Worm (Caenorhabditis elegans) whole organism, L1 larva: ENCODE results near the gene E02C12.10.

ENCODE experiments used
- C04F5.9 ChIP-seq: sonication (generic microtip); optimal IDR thresholded peaks from 2 replicates; lab custom pipeline; 2016; ENCODE audit warnings: missing genetic modification characterization, missing compliant biosample characterization
- Y116A8C.19 ChIP-seq: sonication (generic microtip); optimal IDR thresholded peaks from 2 replicates; lab custom pipeline; 2016; ENCODE audit warnings: missing compliant biosample characterization, missing genetic modification characterization, borderline replicate concordance
- aly-2 ChIP-seq: fragments of 150-350 bp; optimal IDR thresholded peaks from 2 replicates; lab custom pipeline; 2014; ENCODE audit warnings: missing biosample characterization, missing genetic modification characterization
- blmp-1 ChIP-seq: fragments of 150-350 bp; optimal IDR thresholded peaks from 2 replicates; lab custom pipeline; 2014; ENCODE audit warnings: missing biosample characterization, missing genetic modification characterization
- ceh-8 ChIP-seq: fragments of 200-800 bp; sonication (Bioruptor generic); optimal IDR thresholded peaks from 2 replicates; lab custom pipeline; 2018; ENCODE audit warnings: mild to moderate bottlenecking, missing genetic modification characterization, moderate library complexity, missing compliant biosample characterization
- ceh-82 ChIP-seq, 3 experiments: fragments of 150-350 bp in 1 of 3; sonication (generic microtip) in 2 of 3; optimal IDR thresholded peaks; 2 replicates each; lab custom pipeline; 2014 to 2017; ENCODE audit warnings: missing biosample characterization in 3 of 3, missing genetic modification characterization in 3 of 3
- ceh-88 ChIP-seq: fragments of 200-800 bp; sonication (Bioruptor generic); IDR thresholded peaks from 2 replicates; pipeline ENCODE4 v1.3.6; 2022; ENCODE audit warnings: missing genetic modification characterization, missing compliant biosample characterization
- ceh-90 ChIP-seq: sonication (generic microtip); optimal IDR thresholded peaks from 2 replicates; lab custom pipeline; 2016; ENCODE audit warnings: missing genetic modification characterization, missing compliant biosample characterization
- ces-1 ChIP-seq: fragments of 150-350 bp; optimal IDR thresholded peaks from 2 replicates; lab custom pipeline; 2014; ENCODE audit warnings: missing biosample characterization, missing genetic modification reagents, missing genetic modification characterization
- dsc-1 ChIP-seq: sonication (generic microtip); optimal IDR thresholded peaks from 2 replicates; lab custom pipeline; 2016; ENCODE audit warnings: mild to moderate bottlenecking, missing genetic modification characterization, missing compliant biosample characterization
- efl-1 ChIP-seq, 4 experiments: fragments of 150-350 bp; optimal IDR thresholded peaks in 3 of 4; peaks in 1 of 4; 1 replicate in 1 of 4; 2 replicates in 3 of 4; lab custom pipeline; 2014; ENCODE audit warnings: missing biosample characterization in 2 of 4, missing genetic modification characterization in 2 of 4, missing genetic modification reagents in 2 of 4
- fkh-4 ChIP-seq: sonication (generic microtip); optimal IDR thresholded peaks from 2 replicates; lab custom pipeline; 2016; ENCODE audit warnings: missing compliant biosample characterization, missing genetic modification characterization, borderline replicate concordance
- fkh-8 ChIP-seq: sonication (generic microtip); optimal IDR thresholded peaks from 2 replicates; lab custom pipeline; 2016; ENCODE audit warnings: mild to moderate bottlenecking, missing genetic modification characterization, missing compliant biosample characterization
- grh-1 ChIP-seq: fragments of 200-800 bp; sonication (Bioruptor generic); IDR thresholded peaks from 2 replicates; pipeline ENCODE4 v1.3.6; 2022; ENCODE audit warnings: missing genetic modification reagents, missing genetic modification characterization, missing compliant biosample characterization
- isw-1 ChIP-seq: fragments of 200-800 bp; sonication (Bioruptor generic); IDR thresholded peaks from 2 replicates; pipeline ENCODE4 v1.3.6; 2022; ENCODE audit warnings: missing genetic modification characterization, missing compliant biosample characterization
- jun-1 ChIP-seq: fragments of 150-350 bp; optimal IDR thresholded peaks from 2 replicates; lab custom pipeline; 2014; ENCODE audit warnings: missing biosample characterization, missing genetic modification reagents, missing genetic modification characterization
- lin-13 ChIP-seq: fragments of 150-350 bp; optimal IDR thresholded peaks from 2 replicates; lab custom pipeline; 2014; ENCODE audit warnings: missing biosample characterization, missing genetic modification reagents, missing genetic modification characterization
- lin-15B ChIP-seq: fragments of 150-350 bp; sonication (generic microtip); optimal IDR thresholded peaks from 3 replicates; lab custom pipeline; 2014; ENCODE audit warnings: missing biosample characterization, missing genetic modification characterization
- lin-35 ChIP-seq, 2 experiments: fragments of 150-350 bp; optimal IDR thresholded peaks; 2 replicates each; lab custom pipeline; 2014; ENCODE audit warnings: missing biosample characterization in 2 of 2, missing genetic modification characterization in 2 of 2, missing genetic modification reagents in 2 of 2
- lin-39 ChIP-seq: fragments of 150-350 bp; optimal IDR thresholded peaks from 2 replicates; lab custom pipeline; 2014; ENCODE audit warnings: missing biosample characterization, missing genetic modification reagents, missing genetic modification characterization
- lsy-2 ChIP-seq, 2 experiments: fragments of 150-350 bp; optimal IDR thresholded peaks; 2 replicates each; lab custom pipeline; 2014; ENCODE audit warnings: missing biosample characterization in 2 of 2, missing genetic modification characterization in 2 of 2
- mep-1 ChIP-seq: fragments of 150-350 bp; optimal IDR thresholded peaks from 2 replicates; lab custom pipeline; 2014; ENCODE audit warnings: missing biosample characterization, missing genetic modification characterization
- nhr-11 ChIP-seq: fragments of 150-350 bp; optimal IDR thresholded peaks from 2 replicates; lab custom pipeline; 2014; ENCODE audit warnings: missing biosample characterization, missing genetic modification characterization
- nhr-12 ChIP-seq: sonication (generic microtip); optimal IDR thresholded peaks from 2 replicates; lab custom pipeline; 2017; ENCODE audit warnings: missing biosample characterization, missing genetic modification characterization
- nhr-19 ChIP-seq: fragments of 200-800 bp; sonication (Bioruptor generic); conservative IDR thresholded peaks from 2 replicates; pipeline ENCODE4 v1.3.6; 2022; ENCODE audit warnings: missing genetic modification characterization, missing compliant biosample characterization
- nhr-237 ChIP-seq: fragments of 150-350 bp; optimal IDR thresholded peaks from 2 replicates; lab custom pipeline; 2014; ENCODE audit warnings: missing biosample characterization, missing genetic modification characterization
- nhr-85 ChIP-seq: sonication (generic microtip); peaks from one replicate; lab custom pipeline; 2016; ENCODE audit warnings: missing genetic modification characterization, inconsistent platforms, missing compliant biosample characterization
- pax-3 ChIP-seq: fragments of 200-800 bp; sonication (Bioruptor generic); optimal IDR thresholded peaks from 2 replicates; lab custom pipeline; 2018; ENCODE audit warnings: mild to moderate bottlenecking, missing genetic modification characterization, moderate library complexity, missing compliant biosample characterization
- snpc-4 ChIP-seq: fragments of 150-350 bp; optimal IDR thresholded peaks from 2 replicates; lab custom pipeline; 2014; ENCODE audit warnings: missing biosample characterization, missing genetic modification characterization
- snu-23 ChIP-seq: sonication (generic microtip); optimal IDR thresholded peaks from 2 replicates; lab custom pipeline; 2016; ENCODE audit warnings: missing genetic modification characterization, missing compliant biosample characterization
- sptf-1 ChIP-seq: fragments of 150-350 bp; optimal IDR thresholded peaks from 2 replicates; lab custom pipeline; 2014; ENCODE audit warnings: missing biosample characterization, missing genetic modification characterization
- sup-37 ChIP-seq: fragments of 200-800 bp; sonication (Bioruptor generic); optimal IDR thresholded peaks from 2 replicates; lab custom pipeline; 2018; ENCODE audit warnings: mild to moderate bottlenecking, missing genetic modification characterization, missing compliant biosample characterization
- swsn-7 ChIP-seq: sonication (generic microtip); optimal IDR thresholded peaks from 2 replicates; lab custom pipeline; 2016; ENCODE audit warnings: missing genetic modification characterization, missing compliant biosample characterization
- tbx-2 ChIP-seq: sonication (generic microtip); optimal IDR thresholded peaks from 2 replicates; lab custom pipeline; 2016; ENCODE audit warnings: missing genetic modification characterization, missing compliant biosample characterization
- tlp-1 ChIP-seq: fragments of 150-350 bp; optimal IDR thresholded peaks from 2 replicates; lab custom pipeline; 2014; ENCODE audit warnings: missing biosample characterization, missing genetic modification characterization
- unc-30 ChIP-seq: sonication (generic microtip); optimal IDR thresholded peaks from 2 replicates; lab custom pipeline; 2017; ENCODE audit warnings: missing biosample characterization, missing genetic modification characterization
- unc-62 ChIP-seq: fragments of 150-350 bp; optimal IDR thresholded peaks from 2 replicates; lab custom pipeline; 2014; ENCODE audit warnings: missing biosample characterization, missing genetic modification reagents, missing genetic modification characterization
- unc-98 ChIP-seq: fragments of 200-800 bp; sonication (Bioruptor generic); IDR thresholded peaks from 2 replicates; pipeline ENCODE4 v1.3.6; 2022; ENCODE audit warnings: missing genetic modification characterization, missing compliant biosample characterization
- vab-15 ChIP-seq: sonication (generic microtip); optimal IDR thresholded peaks from 2 replicates; lab custom pipeline; 2017; ENCODE audit warnings: missing genotype, mild to moderate bottlenecking, missing genetic modification characterization, missing compliant biosample characterization
- xbp-1 ChIP-seq: sonication (generic microtip); optimal IDR thresholded peaks from 2 replicates; lab custom pipeline; 2016; ENCODE audit warnings: missing genetic modification characterization, missing compliant biosample characterization
- zag-1 ChIP-seq: fragments of 150-350 bp; optimal IDR thresholded peaks from 2 replicates; lab custom pipeline; 2014; ENCODE audit warnings: missing biosample characterization, missing genetic modification characterization

Gene E02C12.10

DNA sequence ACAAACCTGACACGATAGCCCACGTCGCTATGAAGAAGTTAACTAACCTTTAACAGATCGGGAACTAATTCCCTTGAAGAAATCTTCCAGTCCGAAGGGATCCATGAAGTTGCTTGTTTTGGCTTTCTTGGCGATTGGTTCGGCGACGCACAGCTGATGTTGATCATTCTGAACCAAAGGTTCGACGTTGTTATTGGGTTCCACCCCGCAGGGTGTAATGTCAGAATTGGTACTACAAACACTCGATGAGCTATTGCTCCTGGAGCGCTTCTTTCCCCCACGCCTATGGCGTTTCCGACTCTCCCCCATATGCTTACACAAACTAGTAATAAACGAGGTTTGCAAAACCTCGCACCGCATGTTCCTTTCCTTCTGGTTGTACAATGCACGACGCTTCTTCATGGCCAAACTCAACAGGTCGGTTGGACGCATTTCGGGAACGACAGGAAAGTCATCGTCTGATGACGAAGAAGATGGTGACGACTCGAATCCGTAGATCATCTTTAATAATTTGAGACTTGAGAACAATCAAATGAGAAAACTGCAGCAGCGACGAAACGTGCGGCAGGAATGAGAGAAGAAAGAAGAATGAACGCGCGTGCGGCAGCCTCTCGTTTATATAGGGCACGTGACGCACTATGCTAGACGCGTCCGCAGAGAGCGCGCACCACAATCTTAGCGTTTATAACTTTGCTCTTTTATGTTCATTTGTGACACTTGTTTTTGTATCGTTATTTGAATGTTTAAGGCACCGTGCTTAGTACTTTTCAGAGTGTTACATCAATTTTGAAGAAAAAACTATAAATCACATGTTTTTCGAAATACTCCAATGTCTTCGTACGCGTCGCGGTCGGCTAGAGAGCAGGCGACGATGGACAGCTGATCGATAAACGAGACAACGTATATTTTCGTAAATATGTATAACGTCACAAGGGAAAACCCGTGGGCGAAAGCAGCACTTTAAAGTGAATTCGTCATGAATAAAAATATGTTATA is 34.3 kb downstream of the E02C12.10 start, which contains the start of gene tos-1 (continued):
- TF ChIP-seq lsy-2 (tag; optimal IDR thresholded peaks at IDR 0.05; lab: Kevin White, UChicago): peak; percentile 89 to 96
- peak; percentile 86 for TF ChIP-seq zag-1 (tag; lab: Kevin White, UChicago)
- TF ChIP-seq ceh-8 (GFP tag; lab: Kevin White, UChicago): peak; percentile 94
- TF ChIP-seq blmp-1 (tag; lab: Kevin White, UChicago): peak; percentile 72
- TF ChIP-seq mep-1 (tag; lab: Kevin White, UChicago): peak; percentile 94
- peak; percentile 100 for TF ChIP-seq snu-23
- no peak for TF ChIP-seq tlp-1 (tag; lab: Kevin White, UChicago)
- TF ChIP-seq nhr-237: peak; percentile 94
- TF ChIP-seq lin-35 (GFP tag; optimal IDR thresholded peaks at IDR 0.05; lab: Kevin White, UChicago): peak; percentile 87 to 93
- TF ChIP-seq lin-13 (GFP tag; lab: Kevin White, UChicago): peak; percentile 85
- peak; percentile 73 for TF ChIP-seq snpc-4
- TF ChIP-seq jun-1: peak; percentile 99
- TF ChIP-seq unc-62: peak; percentile 90
- TF ChIP-seq nhr-85 (tag; lab: Kevin White, UChicago): peak; percentile 100
- TF ChIP-seq C04F5.9: peak; percentile 89
- TF ChIP-seq ces-1 (GFP tag; lab: Kevin White, UChicago): no peak
- peak; percentile 99 for TF ChIP-seq grh-1
- TF ChIP-seq vab-15 (tag; lab: Kevin White, UChicago): peak; percentile 97
- peak; percentile 100 for TF ChIP-seq dsc-1 (tag; lab: Kevin White, UChicago)
- TF ChIP-seq nhr-12 (tag; lab: Kevin White, UChicago): peak; percentile 71
- TF ChIP-seq pax-3: peak; percentile 100
- TF ChIP-seq ceh-88: peak; percentile 99
- peak; percentile 97 for TF ChIP-seq nhr-11 (tag; lab: Kevin White, UChicago)
- peak; percentile 100 for TF ChIP-seq swsn-7 (tag; lab: Kevin White, UChicago)
- TF ChIP-seq ceh-90 (tag; lab: Kevin White, UChicago): peak; percentile 35
- no peak for TF ChIP-seq sptf-1 (tag; lab: Kevin White, UChicago)
- peak; percentile 73 to 95 (median 94) for TF ChIP-seq ceh-82 (tag; optimal IDR thresholded peaks at IDR 0.05; lab: Kevin White, UChicago)
- TF ChIP-seq aly-2: peak; percentile 86
- peak; percentile 99 for TF ChIP-seq xbp-1 (tag; lab: Kevin White, UChicago)
- TF ChIP-seq fkh-8: peak; percentile 100
- TF ChIP-seq fkh-4 (tag; lab: Kevin White, UChicago): peak; percentile 92
- TF ChIP-seq lin-39: peak; percentile 86
- peak; percentile 66 for TF ChIP-seq lin-15B (tag; lab: Kevin White, UChicago)
- peak; percentile 98 for TF ChIP-seq sup-37 (GFP tag; lab: Kevin White, UChicago)
- TF ChIP-seq unc-30 (tag; lab: Kevin White, UChicago): no peak
- TF ChIP-seq Y116A8C.19 (tag; lab: Kevin White, UChicago): peak; percentile 44
- TF ChIP-seq, all 84 proteins: peak for 76

DNA sequence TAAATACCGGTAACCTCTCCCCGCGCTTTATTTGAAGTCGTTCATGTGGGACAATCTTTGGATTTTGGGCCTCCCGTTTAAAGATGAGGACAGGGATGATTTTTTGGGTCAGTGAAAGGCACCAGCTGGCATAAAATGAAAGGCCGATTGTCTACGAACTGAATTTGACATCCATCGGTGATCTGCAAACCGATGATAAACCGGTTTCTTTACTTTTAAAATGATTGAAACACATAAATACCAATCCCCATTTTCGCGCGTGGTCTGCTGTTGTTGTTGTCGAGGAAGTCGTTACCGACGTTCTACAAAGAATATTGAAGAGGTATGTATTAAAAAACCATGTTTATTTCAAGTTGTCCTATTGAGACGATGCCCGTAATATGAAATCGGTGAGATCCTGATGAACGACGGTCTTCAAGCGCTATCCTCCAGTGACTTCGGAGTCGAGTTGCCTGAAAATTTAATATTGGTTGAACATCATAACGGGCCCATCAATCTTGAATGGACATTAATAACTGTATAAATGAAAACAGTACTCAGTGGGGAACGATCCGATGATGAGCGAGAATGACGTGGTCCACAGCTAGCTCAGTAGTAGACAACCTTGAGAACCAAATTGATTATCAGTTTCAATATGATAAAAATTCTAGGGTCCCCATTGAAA is 35.1 kb downstream of the E02C12.10 start:
- no peak for TF ChIP-seq unc-98 (GFP tag; lab: Robert Waterston, UW)
- TF ChIP-seq nhr-85 (tag; lab: Kevin White, UChicago): peak; percentile 20
- TF ChIP-seq nhr-19 (GFP tag; lab: Robert Waterston, UW): 0 out of 2 replicates have a peak, but pooled peaks have one; percentile 25
- no peak for TF ChIP-seq efl-1 (optimal IDR thresholded peaks at IDR 0.05; lab: Kevin White, UChicago)
- peak in 1 of 2 experiments; percentile 93 for TF ChIP-seq efl-1 (GFP tag; optimal IDR thresholded peaks at IDR 0.05 in 1 of 2; lab: Kevin White, UChicago)
- TF ChIP-seq tbx-2 (tag; lab: Kevin White, UChicago): no peak
- peak; percentile 14; the same call in 1 of the 2 replicates for TF ChIP-seq isw-1
